Worm (Caenorhabditis elegans): Measurements from ENCODE around the gene T04C12.7.

DNA sequence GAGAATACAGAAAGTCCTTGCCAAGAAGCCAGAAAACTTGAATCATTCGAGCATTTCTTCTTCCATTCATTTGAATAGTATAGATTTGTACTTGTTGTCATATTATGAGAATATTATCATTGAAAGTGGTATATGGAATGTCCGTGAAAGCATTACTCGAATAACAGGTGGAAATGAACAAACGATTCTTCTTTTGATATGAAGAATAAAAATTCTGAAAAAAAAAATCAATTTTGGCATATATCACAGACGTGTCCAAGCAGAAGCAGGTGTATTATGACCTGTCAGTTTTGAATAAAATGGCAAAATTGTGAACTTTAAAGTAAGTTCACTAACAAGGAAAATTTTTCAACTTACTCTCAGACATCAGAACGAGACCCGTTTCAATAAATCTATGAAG, 3.1 kb downstream of the T04C12.7 start, which contains the start of gene srh-75:
- TF ChIP-seq pha-4 (tag; optimal IDR thresholded peaks at IDR 0.05) = no peak
- TF ChIP-seq elt-3 (tag; optimal IDR thresholded peaks at IDR 0.05) = no peak
- no peak for TF ChIP-seq lin-13 (tag; optimal IDR thresholded peaks at IDR 0.05)
- TF ChIP-seq mep-1 (tag; optimal IDR thresholded peaks at IDR 0.05) = no peak
- no peak for TF ChIP-seq bed-3 (GFP tag; optimal IDR thresholded peaks at IDR 0.05)
- no peak for TF ChIP-seq sptf-1 (tag; optimal IDR thresholded peaks at IDR 0.05)
- TF ChIP-seq ceh-39 (tag; optimal IDR thresholded peaks at IDR 0.05) = no peak
- TF ChIP-seq nhr-237 (tag; optimal IDR thresholded peaks at IDR 0.05) = no peak
- TF ChIP-seq snpc-4 (tag; optimal IDR thresholded peaks at IDR 0.05) = no peak
- no peak for TF ChIP-seq mab-5 (tag; optimal IDR thresholded peaks at IDR 0.05)
- TF ChIP-seq unc-39 (tag; optimal IDR thresholded peaks at IDR 0.05) = no peak
- TF ChIP-seq hlh-1 (tag; optimal IDR thresholded peaks at IDR 0.05) = no peak
- no peak for TF ChIP-seq ces-1 (GFP tag; optimal IDR thresholded peaks at IDR 0.05)
- no peak for TF ChIP-seq nhr-76 (tag; optimal IDR thresholded peaks at IDR 0.05)

Data from whole organism, mixed stage, embryonic.